Worm (Caenorhabditis elegans) whole organism, L4/young adult: ENCODE results near the gene fos-1.

Source experiments
- W03F9.2 ChIP-seq: fragments of 150-350 bp; optimal IDR thresholded peaks from 2 replicates; lab custom pipeline; 2014; ENCODE audit warnings: missing biosample characterization, missing genetic modification characterization
- dao-5 ChIP-seq: sonication (generic microtip); optimal IDR thresholded peaks from 2 replicates; lab custom pipeline; 2016; ENCODE audit warnings: missing genotype, missing genetic modification characterization, moderate library complexity, missing compliant biosample characterization
- him-1 ChIP-seq: sonication (generic microtip); optimal IDR thresholded peaks from 2 replicates; lab custom pipeline; 2016; ENCODE audit warnings: missing genotype, missing genetic modification reagents, missing genetic modification characterization, missing compliant biosample characterization

fos-1 gene

DNA sequence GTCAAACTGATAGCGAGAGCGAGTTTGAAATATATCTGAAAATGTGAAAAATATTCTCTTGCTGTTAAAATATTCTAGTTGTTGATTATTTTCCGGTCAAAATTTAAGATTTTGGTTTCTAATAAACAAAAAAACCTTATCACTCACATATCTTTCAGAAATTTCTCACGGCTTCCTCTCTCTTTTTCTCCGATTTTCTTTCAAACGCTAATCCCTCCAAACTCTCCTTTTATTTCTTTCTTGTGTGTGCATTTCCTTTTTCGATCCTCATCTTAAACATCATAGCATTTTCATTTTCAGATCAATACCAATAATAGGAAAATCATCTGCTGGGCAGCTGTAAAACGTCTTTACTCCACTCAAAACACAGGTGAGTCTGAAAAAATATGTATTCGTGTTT is at the start of gene fos-1:
fos-1 (plus strand) TSS at position 301 of the 400 bp plus-strand sequence.
- TF ChIP-seq him-1 (tag; lab: Kevin White, UChicago), result no peak
- TF ChIP-seq W03F9.2 (tag; lab: Kevin White, UChicago), result no peak
- no peak for TF ChIP-seq dao-5 (tag; lab: Kevin White, UChicago)

DNA sequence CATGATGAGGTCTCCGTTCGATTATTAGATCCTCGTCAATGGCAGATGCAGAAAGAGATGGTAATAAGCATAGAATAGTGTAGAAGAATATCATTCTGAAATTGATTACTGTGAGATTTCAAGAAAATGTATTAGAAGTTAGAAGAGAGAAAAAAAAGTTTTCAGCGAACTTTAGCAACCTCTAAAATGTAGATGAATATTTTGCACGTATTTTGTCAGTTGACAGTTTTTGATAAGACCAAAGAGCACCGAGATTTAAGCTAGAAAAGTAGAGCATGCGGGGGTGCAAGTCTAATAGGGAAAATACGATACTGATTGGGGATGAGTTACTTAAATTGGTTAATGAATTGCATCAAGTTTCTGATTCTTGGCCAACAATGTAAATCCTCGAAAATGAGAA is 48.7 kb upstream of the fos-1 start, which contains the start of gene M03F8.6:
M03F8.6 (minus strand) TSS at position 101 of the 400 bp plus-strand sequence.
- no peak for TF ChIP-seq dao-5 (tag; lab: Kevin White, UChicago)
- no peak for TF ChIP-seq him-1 (tag; lab: Kevin White, UChicago)
- TF ChIP-seq W03F9.2 (tag; lab: Kevin White, UChicago), result no peak

- TF ChIP-seq W03F9.2 (tag; lab: Kevin White, UChicago), result no peak
- TF ChIP-seq him-1 (tag; lab: Kevin White, UChicago), result no peak
- no peak for TF ChIP-seq dao-5 (tag; lab: Kevin White, UChicago)
Measured at ce11 chrV:5955627-5956026, 47.8 kb upstream of the fos-1 start.

ce11 chrV:5961516-5961915 is 41.9 kb upstream of the fos-1 start, which contains the start of gene mcp-1:
mcp-1 (plus strand) TSS chrV:5961807.
- no peak for TF ChIP-seq W03F9.2 (tag; lab: Kevin White, UChicago)
- TF ChIP-seq him-1 (tag; lab: Kevin White, UChicago), result no peak
- no peak for TF ChIP-seq dao-5 (tag; lab: Kevin White, UChicago)

DNA sequence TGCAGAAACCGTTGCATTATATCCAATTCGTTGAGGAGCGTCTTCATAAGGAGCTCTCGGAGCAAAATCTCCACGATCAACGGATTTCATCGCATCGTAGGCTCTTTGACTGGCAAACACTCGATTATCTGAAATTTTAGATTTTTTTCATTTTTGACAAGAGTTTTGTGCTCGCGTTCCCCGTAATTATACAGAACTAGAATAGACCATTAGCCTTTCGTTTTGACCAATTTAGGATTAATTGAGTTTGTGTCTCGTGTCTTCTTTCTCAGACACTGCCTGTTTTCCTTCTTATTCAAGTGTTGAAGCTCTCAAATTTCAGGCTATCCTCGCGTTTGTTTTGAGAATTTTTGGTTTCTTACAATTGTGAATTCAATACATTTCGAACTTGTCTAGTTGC is 40.3 kb upstream of the fos-1 start:
- TF ChIP-seq him-1 (tag; lab: Kevin White, UChicago) (no peak), dao-5 (tag; lab: Kevin White, UChicago) (no peak), W03F9.2 (tag; lab: Kevin White, UChicago) (no peak)

- no peak for TF ChIP-seq him-1 (tag; lab: Kevin White, UChicago)
- TF ChIP-seq W03F9.2 (tag; lab: Kevin White, UChicago), result no peak
- no peak for TF ChIP-seq dao-5 (tag; lab: Kevin White, UChicago)
Measured at ce11 chrV:5963696-5964095, 39.7 kb upstream of the fos-1 start, which contains the start of gene pcm-1. pcm-1 (minus strand) TSS chrV:5963882.

ce11 chrV:5964658-5965178 is 38.7 kb upstream of the fos-1 start:
- no peak for TF ChIP-seq dao-5 (tag; lab: Kevin White, UChicago)
- TF ChIP-seq W03F9.2 (tag; lab: Kevin White, UChicago), result no peak
- no peak for TF ChIP-seq him-1 (tag; lab: Kevin White, UChicago)

DNA sequence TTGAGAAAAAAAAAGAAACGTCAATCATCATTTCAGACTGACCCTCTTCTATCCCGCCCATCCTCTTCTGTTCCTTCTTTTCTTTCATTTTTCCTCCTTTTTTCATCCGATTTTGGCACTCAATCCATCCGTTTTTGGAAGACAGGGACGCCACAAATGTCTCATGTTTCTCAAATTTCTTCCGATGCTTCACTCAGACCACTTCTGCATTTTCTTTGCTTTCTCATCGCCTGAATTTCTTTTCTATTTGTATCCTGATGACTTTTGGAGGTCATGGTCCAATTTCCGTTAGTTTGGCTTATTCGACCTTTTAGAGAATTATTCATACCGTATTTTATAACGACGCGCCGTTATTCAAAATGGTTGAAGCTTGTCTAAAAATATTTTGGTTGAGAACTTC is 30.8 kb upstream of the fos-1 start:
- no peak for TF ChIP-seq dao-5 (tag; lab: Kevin White, UChicago)

DNA sequence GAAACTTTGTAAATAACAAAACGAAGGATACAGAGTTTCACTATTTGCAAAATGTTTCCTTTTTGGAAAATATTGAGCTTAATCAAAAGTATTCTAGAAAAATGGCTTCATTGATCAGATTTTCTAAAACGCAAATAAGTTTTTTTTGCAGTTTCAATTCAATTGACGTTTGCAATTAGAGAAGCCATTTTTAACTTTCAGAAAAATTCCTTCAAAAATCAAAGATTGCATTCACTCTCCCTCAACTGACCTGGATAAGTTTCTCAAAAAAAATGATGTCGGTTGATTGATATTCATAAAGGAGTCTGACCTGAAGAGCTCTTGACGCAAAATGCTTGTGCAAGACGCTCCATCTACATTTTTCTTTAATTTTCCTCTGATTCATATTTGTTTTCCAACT is 29.7 kb upstream of the fos-1 start:
- TF ChIP-seq him-1 (tag; lab: Kevin White, UChicago) (no peak), dao-5 (tag; lab: Kevin White, UChicago) (no peak), W03F9.2 (tag; lab: Kevin White, UChicago) (no peak)

DNA sequence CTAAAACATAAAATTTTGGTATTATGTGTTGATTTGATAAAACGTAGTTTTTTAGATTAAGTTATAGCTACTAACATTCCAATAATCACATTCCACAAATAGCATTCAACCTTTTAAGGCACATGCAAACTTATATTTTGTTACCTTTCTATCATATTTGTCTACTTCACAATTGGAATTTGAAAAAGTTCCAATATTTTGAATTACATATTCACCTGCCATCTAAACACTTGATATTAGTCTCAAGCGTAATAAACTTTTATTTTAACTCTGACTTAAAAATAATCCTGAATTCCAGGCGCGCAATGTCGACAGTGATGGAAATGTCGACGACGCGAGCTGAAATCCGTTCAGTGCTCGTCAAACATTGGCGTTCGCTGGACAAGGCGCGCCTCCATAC is 27.7 kb upstream of the fos-1 start, which contains the start of gene acy-2:
acy-2 (plus strand) TSS at position 301 of the 400 bp plus-strand sequence.
- TF ChIP-seq W03F9.2 (tag; lab: Kevin White, UChicago) (no peak), dao-5 (tag; lab: Kevin White, UChicago) (no peak), him-1 (tag; lab: Kevin White, UChicago) (no peak)

DNA sequence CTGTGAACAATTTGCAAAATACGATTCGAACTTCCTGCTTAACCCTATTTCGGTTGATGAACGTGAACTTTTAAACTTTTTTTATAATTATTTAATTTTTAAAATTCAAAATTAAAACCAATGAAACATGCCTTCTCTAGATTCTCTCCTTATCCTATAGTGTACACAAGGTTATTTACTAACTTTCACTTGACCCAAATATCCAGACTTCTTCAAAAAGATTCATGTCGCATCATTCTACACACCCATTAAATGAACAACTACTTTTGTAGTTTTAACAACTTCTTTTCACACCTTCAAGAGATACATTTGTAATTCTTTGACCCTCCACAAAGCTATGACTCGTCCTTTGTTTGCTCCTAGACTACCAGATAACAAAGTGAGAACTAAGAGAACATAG is 20.7 kb upstream of the fos-1 start:
- TF ChIP-seq him-1 (tag; lab: Kevin White, UChicago) (no peak), dao-5 (tag; lab: Kevin White, UChicago) (no peak), W03F9.2 (tag; lab: Kevin White, UChicago) (no peak)

- TF ChIP-seq dao-5 (tag; lab: Kevin White, UChicago), result no peak
- no peak for TF ChIP-seq him-1 (tag; lab: Kevin White, UChicago)
- TF ChIP-seq W03F9.2 (tag; lab: Kevin White, UChicago), result no peak
Measured at ce11 chrV:5983380-5983779, 20.0 kb upstream of the fos-1 start, which contains the start of gene dhs-16. dhs-16 (plus strand) TSS chrV:5983745.

ce11 chrV:5984244-5984643 is 19.2 kb upstream of the fos-1 start:
- no peak for TF ChIP-seq W03F9.2 (tag; lab: Kevin White, UChicago)
- TF ChIP-seq him-1 (tag; lab: Kevin White, UChicago), result no peak
- no peak for TF ChIP-seq dao-5 (tag; lab: Kevin White, UChicago)

- TF ChIP-seq W03F9.2 (tag; lab: Kevin White, UChicago), result no peak
- TF ChIP-seq him-1 (tag; lab: Kevin White, UChicago), result no peak
- TF ChIP-seq dao-5 (tag; lab: Kevin White, UChicago), result no peak
Measured at ce11 chrV:5986755-5987154, 16.6 kb upstream of the fos-1 start, which contains the start of gene C10F3.7. C10F3.7 (minus strand) TSS chrV:5986855.
